Worm (Caenorhabditis elegans) whole organism, mixed stage, embryonic: ENCODE results near the gene F46C5.9.

Experiments used
- blmp-1 ChIP-seq: fragments of 150-350 bp; optimal IDR thresholded peaks from 2 replicates; lab custom pipeline; 2014; ENCODE audit warnings: missing biosample characterization, missing genetic modification characterization
- ces-1 ChIP-seq: fragments of 150-350 bp; optimal IDR thresholded peaks from 2 replicates; lab custom pipeline; 2014; ENCODE audit warnings: missing biosample characterization, missing genetic modification reagents, missing genetic modification characterization
- elt-3 ChIP-seq: fragments of 150-350 bp; optimal IDR thresholded peaks from 2 replicates; lab custom pipeline; 2014; ENCODE audit warnings: missing biosample characterization, missing genetic modification characterization
- lin-13 ChIP-seq: fragments of 150-350 bp; optimal IDR thresholded peaks from 2 replicates; lab custom pipeline; 2014; ENCODE audit warnings: missing biosample characterization, missing genetic modification characterization
- mab-5 ChIP-seq: fragments of 150-350 bp; optimal IDR thresholded peaks from 2 replicates; lab custom pipeline; 2014; ENCODE audit warnings: missing biosample characterization, missing genetic modification characterization
- nhr-237 ChIP-seq: fragments of 150-350 bp; optimal IDR thresholded peaks from 2 replicates; lab custom pipeline; 2014; ENCODE audit warnings: missing biosample characterization, missing genetic modification characterization
- nhr-28 ChIP-seq: fragments of 150-350 bp; optimal IDR thresholded peaks from 2 replicates; lab custom pipeline; 2014; ENCODE audit warnings: missing biosample characterization, missing genetic modification characterization
- snpc-4 ChIP-seq: fragments of 150-350 bp; optimal IDR thresholded peaks from 2 replicates; lab custom pipeline; 2014; ENCODE audit warnings: missing biosample characterization, missing genetic modification characterization
- unc-62 ChIP-seq: fragments of 150-350 bp; optimal IDR thresholded peaks from 2 replicates; lab custom pipeline; 2014; ENCODE audit warnings: missing biosample characterization, missing genetic modification reagents, missing genetic modification characterization

- no peak for TF ChIP-seq nhr-28 (tag; lab: Kevin White, UChicago)
- TF ChIP-seq mab-5 (tag; lab: Kevin White, UChicago) = no peak
- no peak for TF ChIP-seq lin-13 (tag; lab: Kevin White, UChicago)
- no peak for TF ChIP-seq snpc-4 (tag; lab: Kevin White, UChicago)
- TF ChIP-seq ces-1 = no peak
- no peak for TF ChIP-seq elt-3 (tag; lab: Kevin White, UChicago)
- TF ChIP-seq blmp-1 (tag; lab: Kevin White, UChicago) = no peak
- no peak for TF ChIP-seq nhr-237 (tag; lab: Kevin White, UChicago)
- TF ChIP-seq unc-62 (GFP tag; lab: Kevin White, UChicago) = no peak
These were observed 10.8 kb downstream of the F46C5.9 start for ce11 chrII:8799725-8800124.
